Fruit fly (Drosophila melanogaster): ENCODE results near the gene Pih1D1.

dm6 chr2L:12697223-12697622 lies 24.4 kb downstream of the Pih1D1 start, which contains the start of gene CG5781:
- no peak for TF ChIP-seq Hr39 (GFP tag; optimal IDR thresholded peaks at IDR 0.05)
- TF ChIP-seq cyc (GFP tag; optimal IDR thresholded peaks at IDR 0.05): no peak
- no peak for TF ChIP-seq CG16779 (tag; optimal IDR thresholded peaks at IDR 0.05)
- no peak for TF ChIP-seq CG3919 (GFP tag; optimal IDR thresholded peaks at IDR 0.05)
- no peak for TF ChIP-seq salr (GFP tag; optimal IDR thresholded peaks at IDR 0.05)
- TF ChIP-seq Hr4 (GFP tag; optimal IDR thresholded peaks at IDR 0.05): no peak
- TF ChIP-seq CG8632 (GFP tag; optimal IDR thresholded peaks at IDR 0.05): no peak
- no peak for TF ChIP-seq dac (GFP tag; optimal IDR thresholded peaks at IDR 0.05)
- no peak for TF ChIP-seq CG11902 (GFP tag; optimal IDR thresholded peaks at IDR 0.05)
- TF ChIP-seq fd59A (GFP tag; optimal IDR thresholded peaks at IDR 0.05): no peak
- TF ChIP-seq Ets96B (tag; optimal IDR thresholded peaks at IDR 0.05): no peak

Measured in whole organism, prepupa.